Worm (Caenorhabditis elegans) whole organism, late embryonic: ENCODE measurements around the gene Y116A8A.7.
A peak's percentile ranks its signal among the peaks of the same experiment; 100 is the strongest.
"Not testable (repeated sequence)": the region's sequence is repeated elsewhere in the genome, so short reads cannot be mapped to it uniquely, and the experiment has no call there.

Experiments
- C38D4.7 ChIP-seq: fragments of 200-800 bp; sonication (Bioruptor generic); optimal IDR thresholded peaks from 2 replicates; lab custom pipeline; 2018; ENCODE audit warnings: mild to moderate bottlenecking, missing genetic modification characterization, moderate library complexity, missing compliant biosample characterization
- K02D7.2 ChIP-seq: sonication (generic microtip); optimal IDR thresholded peaks from 2 replicates; lab custom pipeline; 2017; ENCODE audit warnings: mild to moderate bottlenecking, missing genetic modification characterization, missing compliant biosample characterization
- ahr-1 ChIP-seq: sonication (generic microtip); optimal IDR thresholded peaks from 2 replicates; lab custom pipeline; 2016; ENCODE audit warnings: missing genetic modification characterization, missing compliant biosample characterization
- ceh-18 ChIP-seq: sonication (generic microtip); optimal IDR thresholded peaks from 2 replicates; lab custom pipeline; 2016; ENCODE audit warnings: missing genetic modification characterization, missing compliant biosample characterization
- ceh-19 ChIP-seq: fragments of 200-800 bp; sonication (Bioruptor generic); optimal IDR thresholded peaks from 2 replicates; lab custom pipeline; 2018; ENCODE audit warnings: mild to moderate bottlenecking, missing genetic modification characterization, missing compliant biosample characterization
- ceh-22 ChIP-seq: sonication (generic microtip); optimal IDR thresholded peaks from 2 replicates; lab custom pipeline; 2017; ENCODE audit warnings: missing biosample characterization, missing genetic modification characterization
- ceh-24 ChIP-seq: sonication (generic microtip); optimal IDR thresholded peaks from 2 replicates; lab custom pipeline; 2016; ENCODE audit warnings: mild to moderate bottlenecking, missing genetic modification characterization, missing compliant biosample characterization
- ceh-31 ChIP-seq: sonication (generic microtip); optimal IDR thresholded peaks from 2 replicates; lab custom pipeline; 2016; ENCODE audit warnings: missing genetic modification characterization, missing compliant biosample characterization
- ceh-34 ChIP-seq: sonication (generic microtip); optimal IDR thresholded peaks from 2 replicates; lab custom pipeline; 2016; ENCODE audit warnings: mild to moderate bottlenecking, missing genetic modification characterization, missing compliant biosample characterization
- ceh-45 ChIP-seq: fragments of 200-800 bp; sonication (Bioruptor generic); IDR thresholded peaks from 2 replicates; pipeline ENCODE4 v1.3.6; 2022; ENCODE audit warnings: missing genetic modification reagents, missing genetic modification characterization, missing compliant biosample characterization
- ceh-48 ChIP-seq: sonication (generic microtip); optimal IDR thresholded peaks from 2 replicates; lab custom pipeline; 2016; ENCODE audit warnings: missing genetic modification characterization, inconsistent platforms, missing compliant biosample characterization
- ceh-6 ChIP-seq: fragments of 200-800 bp; sonication (Bioruptor generic); optimal IDR thresholded peaks from 2 replicates; lab custom pipeline; 2018; ENCODE audit warnings: mild to moderate bottlenecking, missing genetic modification characterization, missing compliant biosample characterization
- ceh-9 ChIP-seq: sonication (generic microtip); optimal IDR thresholded peaks from 2 replicates; lab custom pipeline; 2016; ENCODE audit warnings: mild to moderate bottlenecking, missing genetic modification characterization, inconsistent platforms, missing compliant biosample characterization
- che-1 ChIP-seq: sonication (generic microtip); optimal IDR thresholded peaks from 2 replicates; lab custom pipeline; 2016; ENCODE audit warnings: mild to moderate bottlenecking, missing genetic modification characterization, missing compliant biosample characterization
- dmd-4 ChIP-seq: sonication (generic microtip); optimal IDR thresholded peaks from 2 replicates; lab custom pipeline; 2016; ENCODE audit warnings: borderline replicate concordance, missing genetic modification characterization, missing compliant biosample characterization
- elt-2 ChIP-seq: sonication (generic microtip); optimal IDR thresholded peaks from 2 replicates; lab custom pipeline; 2016; ENCODE audit warnings: missing genetic modification reagents, missing genetic modification characterization, missing compliant biosample characterization
- elt-4 ChIP-seq: sonication (generic microtip); optimal IDR thresholded peaks from 2 replicates; lab custom pipeline; 2016; ENCODE audit warnings: missing genetic modification characterization, missing compliant biosample characterization
- ets-4 ChIP-seq: sonication (generic microtip); optimal IDR thresholded peaks from 2 replicates; lab custom pipeline; 2016; ENCODE audit warnings: missing genetic modification characterization, missing compliant biosample characterization
- fax-1 ChIP-seq: sonication (generic microtip); optimal IDR thresholded peaks from 2 replicates; lab custom pipeline; 2016; ENCODE audit warnings: missing genotype, missing genetic modification characterization, missing compliant biosample characterization
- fkh-6 ChIP-seq: sonication (generic microtip); optimal IDR thresholded peaks from 2 replicates; lab custom pipeline; 2016; ENCODE audit warnings: missing genetic modification characterization, missing compliant biosample characterization
- hlh-15 ChIP-seq: sonication (generic microtip); optimal IDR thresholded peaks from 2 replicates; lab custom pipeline; 2016; ENCODE audit warnings: missing genetic modification characterization, missing compliant biosample characterization
- hlh-30 ChIP-seq: sonication (generic microtip); optimal IDR thresholded peaks from 2 replicates; lab custom pipeline; 2017; ENCODE audit warnings: antibody characterized with exemption, missing genetic modification characterization, missing compliant biosample characterization; ENCODE audit not compliant: insufficient read depth
- hlh-8 ChIP-seq: sonication (generic microtip); optimal IDR thresholded peaks from 2 replicates; lab custom pipeline; 2016; ENCODE audit warnings: missing genotype, missing genetic modification characterization, missing compliant biosample characterization
- madf-2 ChIP-seq: sonication (generic microtip); optimal IDR thresholded peaks from 2 replicates; lab custom pipeline; 2017; ENCODE audit warnings: missing genetic modification characterization, missing compliant biosample characterization
- mec-3 ChIP-seq: sonication (generic microtip); optimal IDR thresholded peaks from 2 replicates; lab custom pipeline; 2016; ENCODE audit warnings: borderline replicate concordance, missing genetic modification characterization, missing compliant biosample characterization
- nhr-232 ChIP-seq: sonication (generic microtip); optimal IDR thresholded peaks from 2 replicates; lab custom pipeline; 2016; ENCODE audit warnings: missing genetic modification characterization, missing compliant biosample characterization
- npax-4 ChIP-seq: sonication (generic microtip); optimal IDR thresholded peaks from 2 replicates; lab custom pipeline; 2016; ENCODE audit warnings: missing genetic modification characterization, missing compliant biosample characterization
- odd-2 ChIP-seq: sonication (generic microtip); optimal IDR thresholded peaks from 2 replicates; lab custom pipeline; 2017; ENCODE audit warnings: antibody characterized with exemption, mild to moderate bottlenecking, missing genetic modification characterization, missing compliant biosample characterization
- pat-9 ChIP-seq: fragments of 200-800 bp; sonication (Bioruptor generic); optimal IDR thresholded peaks from 2 replicates; lab custom pipeline; 2018; ENCODE audit warnings: mild to moderate bottlenecking, missing genetic modification characterization, moderate library complexity, missing compliant biosample characterization
- pax-1 ChIP-seq: fragments of 150-350 bp; optimal IDR thresholded peaks from 2 replicates; lab custom pipeline; 2014; ENCODE audit warnings: missing biosample characterization, missing genetic modification characterization
- pha-2 ChIP-seq: sonication (generic microtip); optimal IDR thresholded peaks from 2 replicates; lab custom pipeline; 2017; ENCODE audit warnings: mild to moderate bottlenecking, missing genetic modification characterization, missing compliant biosample characterization
- pha-4 ChIP-seq: fragments of 150-350 bp; optimal IDR thresholded peaks from 2 replicates; lab custom pipeline; 2018; ENCODE audit warnings: missing biosample characterization, missing genetic modification reagents, missing genetic modification characterization
- pqm-1 ChIP-seq: sonication (generic microtip); optimal IDR thresholded peaks from 2 replicates; lab custom pipeline; 2016; ENCODE audit warnings: missing genetic modification characterization, missing compliant biosample characterization
- pros-1 ChIP-seq: fragments of 150-350 bp; optimal IDR thresholded peaks from 2 replicates; lab custom pipeline; 2014; ENCODE audit warnings: missing biosample characterization, missing genetic modification reagents, missing genetic modification characterization
- sdc-2 ChIP-seq: sonication (generic microtip); optimal IDR thresholded peaks from 2 replicates; lab custom pipeline; 2016; ENCODE audit warnings: missing genotype, missing genetic modification characterization, missing compliant biosample characterization
- sox-2 ChIP-seq: fragments of 200-800 bp; sonication (Bioruptor generic); IDR thresholded peaks from 2 replicates; pipeline ENCODE4 v1.3.6; 2022; ENCODE audit warnings: missing genetic modification reagents, missing genetic modification characterization, missing compliant biosample characterization
- syd-9 ChIP-seq: sonication (generic microtip); optimal IDR thresholded peaks from 2 replicates; lab custom pipeline; 2016; ENCODE audit warnings: mild to moderate bottlenecking, missing genetic modification characterization, moderate library complexity, missing compliant biosample characterization
- tbx-2 ChIP-seq: sonication (generic microtip); optimal IDR thresholded peaks from 2 replicates; lab custom pipeline; 2016; ENCODE audit warnings: missing genetic modification characterization, missing compliant biosample characterization
- ttx-3 ChIP-seq: sonication (generic microtip); optimal IDR thresholded peaks from 2 replicates; lab custom pipeline; 2016; ENCODE audit warnings: missing genetic modification reagents, missing genetic modification characterization, missing compliant biosample characterization
- unc-3 ChIP-seq, 2 experiments: fragments of 200-800 bp in 1 of 2; sonication (Bioruptor generic) in 1 of 2; sonication (generic microtip) in 1 of 2; conservative IDR thresholded peaks in 1 of 2; optimal IDR thresholded peaks in 1 of 2; 2 replicates each; pipeline versions ENCODE4 v1.3.6 to Lab custom; 2016 to 2022; ENCODE audit warnings: missing compliant biosample characterization in 2 of 2, missing genetic modification characterization in 2 of 2, missing genetic modification reagents in 1 of 2
- unc-42 ChIP-seq: sonication (generic microtip); optimal IDR thresholded peaks from 2 replicates; lab custom pipeline; 2016; ENCODE audit warnings: missing genotype, missing genetic modification characterization, missing compliant biosample characterization
- unc-55 ChIP-seq: sonication (generic microtip); optimal IDR thresholded peaks from 2 replicates; lab custom pipeline; 2017; ENCODE audit warnings: missing biosample characterization, missing genetic modification reagents, missing genetic modification characterization
- unc-86 ChIP-seq: sonication (generic microtip); optimal IDR thresholded peaks from 2 replicates; lab custom pipeline; 2016; ENCODE audit warnings: missing genetic modification characterization, missing compliant biosample characterization

Gene Y116A8A.7

ce11 chrIV:16842873-16843272 lies 12.9 kb downstream of the Y116A8A.7 start, which contains the start of gene Y116A8A.150:
Gene Y116A8A.150, minus strand, starts transcription at chrIV:16842973.
- TF ChIP-seq ceh-6 (GFP tag; lab: Kevin White, UChicago); ttx-3 (tag; lab: Kevin White, UChicago); dmd-4 (tag; lab: Kevin White, UChicago): not testable (repeated sequence)

- peak; percentile 4 for TF ChIP-seq ceh-18 (tag; lab: Kevin White, UChicago)
Measured at ce11 chrIV:16845376-16845775, 15.4 kb downstream of the Y116A8A.7 start.

- TF ChIP-seq pha-4 = no peak
- TF ChIP-seq hlh-8 = no peak
- no peak for TF ChIP-seq pax-1 (tag; lab: Kevin White, UChicago)
- no peak for TF ChIP-seq ceh-31 (tag; lab: Kevin White, UChicago)
- no peak for TF ChIP-seq sox-2 (GFP tag; lab: Robert Waterston, UW)
- TF ChIP-seq dmd-4 (tag; lab: Kevin White, UChicago) = no peak
Measured at ce11 chrIV:16854790-16855189, 24.8 kb downstream of the Y116A8A.7 start, which contains the start of gene map-2. Gene map-2, minus strand, starts transcription at chrIV:16854890.

- TF ChIP-seq unc-42 (tag; lab: Kevin White, UChicago) (no peak), ceh-24 (tag; lab: Kevin White, UChicago) (no peak), tbx-2 (tag; lab: Kevin White, UChicago) (no peak), unc-55 (GFP tag; lab: Kevin White, UChicago) (no peak), ceh-19 (GFP tag; lab: Kevin White, UChicago) (no peak), K02D7.2 (tag; lab: Kevin White, UChicago) (no peak), unc-86 (tag; lab: Kevin White, UChicago) (no peak), nhr-232 (no peak), fkh-6 (tag; lab: Kevin White, UChicago) (no peak), elt-4 (tag; lab: Kevin White, UChicago) (no peak), ttx-3 (tag; lab: Kevin White, UChicago) (no peak)
Measured at ce11 chrIV:16860702-16861101, 30.7 kb downstream of the Y116A8A.7 start.

ce11 chrIV:16863431-16863895 lies 33.5 kb downstream of the Y116A8A.7 start, which contains the start of the genes mel-46 and lsy-13:
Gene mel-46, minus strand, starts transcription at chrIV:16863481.
Gene lsy-13, plus strand, starts transcription at chrIV:16863870.
- TF ChIP-seq elt-2 (tag; lab: Kevin White, UChicago) = peak; percentile 81
- no peak for TF ChIP-seq C38D4.7 (GFP tag; lab: Kevin White, UChicago)
- TF ChIP-seq ttx-3 (tag; lab: Kevin White, UChicago) = peak; percentile 71
- TF ChIP-seq sdc-2 (tag; lab: Kevin White, UChicago) = no peak
- TF ChIP-seq hlh-30 (tag; lab: Kevin White, UChicago) = no peak
- TF ChIP-seq syd-9 (tag; lab: Kevin White, UChicago) = no peak
- TF ChIP-seq ceh-34 (tag; lab: Kevin White, UChicago) = peak; percentile 77
- peak; percentile 37 for TF ChIP-seq fax-1 (tag; lab: Kevin White, UChicago)
- peak; percentile 53 for TF ChIP-seq ceh-48 (tag; lab: Kevin White, UChicago)
- no peak for TF ChIP-seq pros-1 (tag; lab: Kevin White, UChicago)
- peak; percentile 47 for TF ChIP-seq ahr-1 (tag; lab: Kevin White, UChicago)
- peak; percentile 56 for TF ChIP-seq pat-9 (tag; lab: Kevin White, UChicago)
- TF ChIP-seq npax-4 (tag; lab: Kevin White, UChicago) = no peak
- TF ChIP-seq mec-3 (tag; lab: Kevin White, UChicago) = no peak
- TF ChIP-seq pha-2 (tag; lab: Kevin White, UChicago) = peak; percentile 50
- TF ChIP-seq elt-4 (tag; lab: Kevin White, UChicago) = no peak
- peak; percentile 28 for TF ChIP-seq odd-2
- no peak for TF ChIP-seq ceh-22 (tag; lab: Kevin White, UChicago)
- TF ChIP-seq ets-4 (tag; lab: Kevin White, UChicago) = no peak
- TF ChIP-seq unc-3 (GFP tag; conservative IDR thresholded peaks at IDR 0.05; lab: Robert Waterston, UW) = 0 out of 2 replicates have a peak, but pooled peaks have one; percentile 19
- peak; percentile 9 for TF ChIP-seq unc-3 (tag; optimal IDR thresholded peaks at IDR 0.05; lab: Kevin White, UChicago)
- TF ChIP-seq che-1 (tag; lab: Kevin White, UChicago) = peak; percentile 58
- no peak for TF ChIP-seq pqm-1 (tag; lab: Kevin White, UChicago)
- TF ChIP-seq ceh-9 (tag; lab: Kevin White, UChicago) = no peak
- no peak for TF ChIP-seq ceh-45 (GFP tag; lab: Robert Waterston, UW)
- TF ChIP-seq tbx-2 (tag; lab: Kevin White, UChicago) = peak; percentile 59
- TF ChIP-seq ceh-31 (tag; lab: Kevin White, UChicago) = peak; percentile 60
- peak; percentile 9 for TF ChIP-seq madf-2 (tag; lab: Kevin White, UChicago)
- TF ChIP-seq hlh-15 (tag; lab: Kevin White, UChicago) = no peak
